Worm (Caenorhabditis elegans) whole organism, young adult: ENCODE measurements around the gene F21C10.13.

Experiments
- C17E4.6 ChIP-seq: fragments of 200-800 bp; sonication (Bioruptor generic); IDR thresholded peaks from 2 replicates; pipeline ENCODE4 v1.3.6; 2022; ENCODE audit warnings: missing genetic modification reagents, missing genetic modification characterization, missing compliant biosample characterization
- F10E7.11 ChIP-seq: sonication (generic microtip); optimal IDR thresholded peaks from 2 replicates; lab custom pipeline; 2017; ENCODE audit warnings: mild to moderate bottlenecking, missing genetic modification characterization, moderate library complexity, missing compliant biosample characterization
- F23B12.7 ChIP-seq: sonication (generic microtip); optimal IDR thresholded peaks from 2 replicates; lab custom pipeline; 2017; ENCODE audit warnings: missing genetic modification characterization, mild to moderate bottlenecking, missing compliant biosample characterization, antibody characterized with exemption, moderate library complexity; ENCODE audit not compliant: insufficient read depth
- F37B4.10 ChIP-seq: fragments of 200-800 bp; sonication (Bioruptor generic); IDR thresholded peaks from 2 replicates; pipeline ENCODE4 v1.3.6; 2022; ENCODE audit warnings: missing genetic modification characterization, missing compliant biosample characterization
- F39B2.1 ChIP-seq: fragments of 200-800 bp; sonication (Bioruptor generic); IDR thresholded peaks from 2 replicates; pipeline ENCODE4 v1.3.6; 2022; ENCODE audit warnings: missing genetic modification reagents, missing genetic modification characterization, missing compliant biosample characterization
- F57A8.1 ChIP-seq: fragments of 200-800 bp; sonication (Bioruptor generic); optimal IDR thresholded peaks from 2 replicates; lab custom pipeline; 2018; ENCODE audit warnings: mild to moderate bottlenecking, missing genetic modification characterization, moderate library complexity, missing compliant biosample characterization
- Y79H2A.3 ChIP-seq: fragments of 200-800 bp; sonication (Bioruptor generic); conservative IDR thresholded peaks from 2 replicates; pipeline ENCODE4 v1.3.6; 2022; ENCODE audit warnings: missing genetic modification reagents, missing genetic modification characterization, missing compliant biosample characterization
- ama-1 ChIP-seq, 3 experiments: fragments of 150-350 bp in 1 of 3; sonication (generic microtip) in 2 of 3; optimal IDR thresholded peaks; 2 replicates each; lab custom pipeline; 2014 to 2018; ENCODE audit warnings: missing biosample characterization in 2 of 3, missing genetic modification characterization in 2 of 3, missing genetic modification reagents in 2 of 3
- aptf-2 ChIP-seq: fragments of 200-800 bp; sonication (Bioruptor generic); conservative IDR thresholded peaks from 2 replicates; pipeline ENCODE4 v1.3.6; 2022; ENCODE audit warnings: missing genetic modification reagents, missing genetic modification characterization, missing compliant biosample characterization
- atf-7 ChIP-seq: sonication (generic microtip); optimal IDR thresholded peaks from 2 replicates; lab custom pipeline; 2017; ENCODE audit warnings: mild to moderate bottlenecking, missing genetic modification characterization, missing compliant biosample characterization
- ccch-3 ChIP-seq: fragments of 200-800 bp; sonication (Bioruptor generic); optimal IDR thresholded peaks from 2 replicates; lab custom pipeline; 2018; ENCODE audit warnings: mild to moderate bottlenecking, missing genetic modification characterization, missing compliant biosample characterization
- cebp-1 ChIP-seq, 2 experiments: fragments of 200-800 bp in 1 of 2; sonication (Bioruptor generic) in 1 of 2; sonication (generic microtip) in 1 of 2; IDR thresholded peaks in 1 of 2; optimal IDR thresholded peaks in 1 of 2; 2 replicates each; pipeline versions ENCODE4 v1.3.6 to Lab custom; 2017 to 2022; ENCODE audit warnings: missing compliant biosample characterization in 2 of 2, missing genetic modification characterization in 2 of 2, mild to moderate bottlenecking in 1 of 2, missing genetic modification reagents in 1 of 2, moderate library complexity in 1 of 2
- ceh-100 ChIP-seq: fragments of 200-800 bp; sonication (Bioruptor generic); IDR thresholded peaks from 2 replicates; pipeline ENCODE4 v1.3.6; 2022; ENCODE audit warnings: missing genetic modification reagents, missing genetic modification characterization, missing compliant biosample characterization
- ceh-27 ChIP-seq: fragments of 200-800 bp; sonication (Bioruptor generic); optimal IDR thresholded peaks from 2 replicates; lab custom pipeline; 2018; ENCODE audit warnings: mild to moderate bottlenecking, missing genetic modification characterization, moderate library complexity, missing compliant biosample characterization
- die-1 ChIP-seq: sonication (generic microtip); optimal IDR thresholded peaks from 2 replicates; lab custom pipeline; 2016; ENCODE audit warnings: missing genotype, mild to moderate bottlenecking, missing genetic modification characterization, missing compliant biosample characterization
- dox-1 ChIP-seq: fragments of 200-800 bp; sonication (Bioruptor generic); IDR thresholded peaks from 2 replicates; pipeline ENCODE4 v1.3.6; 2022; ENCODE audit warnings: missing genetic modification reagents, missing genetic modification characterization, missing compliant biosample characterization
- ekl-4 ChIP-seq: fragments of 200-800 bp; sonication (Bioruptor generic); IDR thresholded peaks from 2 replicates; pipeline ENCODE4 v1.3.6; 2022; ENCODE audit warnings: missing genetic modification reagents, missing genetic modification characterization, missing compliant biosample characterization
- hmg-1.2 ChIP-seq: fragments of 200-800 bp; sonication (Bioruptor generic); IDR thresholded peaks from 2 replicates; pipeline ENCODE4 v1.3.6; 2022; ENCODE audit warnings: missing genetic modification reagents, missing genetic modification characterization, missing compliant biosample characterization
- hsf-1 ChIP-seq: fragments of 200-800 bp; sonication (Bioruptor generic); IDR thresholded peaks from 2 replicates; pipeline ENCODE4 v1.3.6; 2022; ENCODE audit warnings: missing genetic modification reagents, missing genetic modification characterization, missing compliant biosample characterization
- lag-1 ChIP-seq: fragments of 200-800 bp; sonication (Bioruptor generic); IDR thresholded peaks from 2 replicates; pipeline ENCODE4 v1.3.6; 2022; ENCODE audit warnings: missing genetic modification reagents, missing genetic modification characterization, missing compliant biosample characterization
- let-526 ChIP-seq: fragments of 200-800 bp; sonication (Bioruptor generic); IDR thresholded peaks from 2 replicates; pipeline ENCODE4 v1.3.6; 2022; ENCODE audit warnings: missing genetic modification reagents, missing genetic modification characterization, missing compliant biosample characterization
- let-607 ChIP-seq, 2 experiments: fragments of 200-800 bp in 1 of 2; sonication (Bioruptor generic) in 1 of 2; sonication (generic microtip) in 1 of 2; optimal IDR thresholded peaks; 2 replicates each; lab custom pipeline; 2016 to 2018; ENCODE audit warnings: mild to moderate bottlenecking in 2 of 2, missing compliant biosample characterization in 2 of 2, missing genetic modification characterization in 2 of 2, moderate library complexity in 2 of 2, missing genotype in 1 of 2
- lsl-1 ChIP-seq: fragments of 200-800 bp; sonication (Bioruptor generic); optimal IDR thresholded peaks from 2 replicates; lab custom pipeline; 2018; ENCODE audit warnings: mild to moderate bottlenecking, missing genetic modification characterization, moderate library complexity, missing compliant biosample characterization
- madf-10 ChIP-seq: sonication (generic microtip); optimal IDR thresholded peaks from 2 replicates; lab custom pipeline; 2016; ENCODE audit warnings: mild to moderate bottlenecking, missing genetic modification characterization, missing compliant biosample characterization
- madf-8 ChIP-seq: fragments of 200-800 bp; sonication (Bioruptor generic); conservative IDR thresholded peaks from 2 replicates; pipeline ENCODE4 v1.3.6; 2022; ENCODE audit warnings: missing genetic modification reagents, missing genetic modification characterization, missing compliant biosample characterization
- nfyb-1 ChIP-seq: fragments of 200-800 bp; sonication (Bioruptor generic); IDR thresholded peaks from 2 replicates; pipeline ENCODE4 v1.3.6; 2022; ENCODE audit warnings: missing genetic modification reagents, missing genetic modification characterization, missing compliant biosample characterization
- nhr-80 ChIP-seq: sonication (generic microtip); optimal IDR thresholded peaks from 2 replicates; lab custom pipeline; 2016; ENCODE audit warnings: missing genetic modification characterization, missing compliant biosample characterization
- nhr-90 ChIP-seq: sonication (generic microtip); optimal IDR thresholded peaks from 2 replicates; lab custom pipeline; 2016; ENCODE audit warnings: missing genotype, mild to moderate bottlenecking, missing genetic modification characterization, missing compliant biosample characterization
- pha-4 ChIP-seq: fragments of 150-350 bp; sonication (generic microtip); optimal IDR thresholded peaks from 2 replicates; lab custom pipeline; 2014; ENCODE audit warnings: missing biosample characterization, missing genetic modification reagents, missing genetic modification characterization
- sea-2 ChIP-seq: fragments of 200-800 bp; sonication (Bioruptor generic); IDR thresholded peaks from 2 replicates; pipeline ENCODE4 v1.3.6; 2022; ENCODE audit warnings: missing genetic modification characterization, missing compliant biosample characterization
- ztf-3 ChIP-seq: fragments of 200-800 bp; sonication (Bioruptor generic); optimal IDR thresholded peaks from 2 replicates; lab custom pipeline; 2018; ENCODE audit warnings: mild to moderate bottlenecking, missing genetic modification characterization, missing compliant biosample characterization

The F21C10.13 gene

DNA sequence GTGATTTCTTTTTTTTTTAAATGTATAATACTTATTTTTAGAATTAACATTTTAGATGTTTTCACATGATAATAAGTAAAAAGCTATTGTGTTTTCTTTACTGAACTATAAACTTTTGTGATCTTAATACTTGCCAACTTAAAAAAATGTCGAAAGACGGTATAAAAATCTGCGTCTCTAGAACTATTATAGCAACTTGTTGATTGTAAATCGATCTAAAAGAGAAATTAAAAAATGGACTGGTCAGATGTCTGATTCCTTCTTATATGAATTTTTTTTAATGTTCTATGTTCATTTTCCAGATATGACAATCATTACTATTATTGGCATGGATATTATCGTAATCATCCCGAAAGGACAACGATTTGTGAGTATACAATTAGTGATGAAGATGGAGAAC, 5.7 kb downstream of the F21C10.13 start, which contains the start of gene F21C10.3 (continued):
- TF ChIP-seq hsf-1 (no peak), madf-8 (no peak), lag-1 (GFP tag; lab: Robert Waterston, UW) (no peak)

DNA sequence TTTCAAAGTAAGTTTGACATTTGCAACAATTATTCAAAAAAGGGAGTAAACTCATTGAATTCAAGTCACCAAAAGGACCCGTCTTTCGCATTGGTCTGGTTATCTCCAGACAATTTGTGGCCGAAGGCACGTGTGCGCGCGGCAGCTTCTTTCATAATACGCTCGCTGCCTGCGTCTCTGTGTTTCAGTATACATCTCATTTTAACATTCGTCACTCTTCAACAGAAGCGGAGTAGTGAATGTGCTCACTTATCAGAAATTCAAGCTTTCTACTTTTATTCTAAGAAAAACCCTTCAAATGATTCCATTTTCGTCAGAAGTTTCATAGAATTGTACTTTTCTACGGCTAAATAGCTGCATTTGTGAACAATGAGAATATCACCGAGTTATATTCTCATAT, 6.5 kb downstream of the F21C10.13 start:
- TF ChIP-seq nfyb-1 = 0 out of 2 replicates have a peak, but pooled peaks have one; percentile 9
- TF ChIP-seq ztf-3 = no peak
- peak; percentile 73; the same call in 1 of the 2 replicates for TF ChIP-seq hmg-1.2 (GFP tag; lab: Robert Waterston, UW)
- no peak for TF ChIP-seq lsl-1 (GFP tag; lab: Kevin White, UChicago)
- peak; percentile 71; the same call in 1 of the 2 replicates for TF ChIP-seq cebp-1 (GFP tag; IDR thresholded peaks at IDR 0.05; lab: Robert Waterston, UW)
- peak; percentile 92 for TF ChIP-seq cebp-1 (tag; optimal IDR thresholded peaks at IDR 0.05; lab: Kevin White, UChicago)

DNA sequence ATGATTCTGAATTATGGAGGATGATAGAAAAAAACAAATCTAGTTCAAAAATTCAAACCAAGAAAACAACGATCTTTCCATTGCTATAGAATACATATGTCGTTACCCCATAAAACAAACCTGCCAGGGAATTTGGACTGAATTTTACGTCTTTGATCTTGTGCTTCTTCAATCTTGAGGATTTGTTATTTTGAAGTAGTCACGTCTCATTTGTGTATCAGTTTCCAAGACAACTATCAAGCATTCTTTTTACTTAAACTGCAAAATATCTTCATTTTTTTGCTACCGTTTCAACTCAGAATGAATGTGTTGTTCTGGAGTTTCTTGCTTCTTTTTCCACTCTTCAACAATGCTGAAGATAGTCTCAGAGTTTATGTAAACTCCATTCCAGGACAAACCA, 8.7 kb downstream of the F21C10.13 start, which contains the start of gene F21C10.19:
Gene F21C10.19, plus strand, starts transcription at position 301 of the 400 bp plus-strand sequence.
- no peak for TF ChIP-seq atf-7
- no peak for TF ChIP-seq let-607 (tag; optimal IDR thresholded peaks at IDR 0.05; lab: Kevin White, UChicago)
- no peak for TF ChIP-seq F23B12.7
- TF ChIP-seq let-526 (GFP tag; lab: Robert Waterston, UW) = no peak
- no peak for TF ChIP-seq ekl-4
- TF ChIP-seq pha-4 (tag; lab: Kevin White, UChicago) = no peak
- no peak for TF ChIP-seq ceh-27 (GFP tag; lab: Kevin White, UChicago)
- TF ChIP-seq aptf-2 (GFP tag; lab: Robert Waterston, UW) = no peak
- TF ChIP-seq C17E4.6 (GFP tag; lab: Robert Waterston, UW) = no peak

- no peak for TF ChIP-seq C17E4.6 (GFP tag; lab: Robert Waterston, UW)
- TF ChIP-seq madf-10 (tag; lab: Kevin White, UChicago) = no peak
- TF ChIP-seq Y79H2A.3 (GFP tag; lab: Robert Waterston, UW) = no peak
- TF ChIP-seq sea-2 (GFP tag; lab: Robert Waterston, UW) = no peak
- no peak for TF ChIP-seq F57A8.1 (GFP tag; lab: Kevin White, UChicago)
- TF ChIP-seq F39B2.1 (GFP tag; lab: Robert Waterston, UW) = no peak
- TF ChIP-seq nhr-90 = no peak
These were observed 9.9 kb downstream of the F21C10.13 start, which contains the start of gene F21C10.1 for ce11 chrV:9132043-9132442. Gene F21C10.1 (plus strand): TSS chrV:9132343.

- TF ChIP-seq ama-1 (optimal IDR thresholded peaks at IDR 0.05; lab: Kevin White, UChicago) (no peak), ama-1 (GFP tag; optimal IDR thresholded peaks at IDR 0.05; lab: Kevin White, UChicago) (no peak), nhr-80 (tag; lab: Kevin White, UChicago) (no peak), pha-4 (tag; lab: Kevin White, UChicago) (no peak), die-1 (tag; lab: Kevin White, UChicago) (no peak), F10E7.11 (tag; lab: Kevin White, UChicago) (no peak), ccch-3 (GFP tag; lab: Kevin White, UChicago) (no peak), ceh-100 (no peak)
- TF ChIP-seq, all 124 proteins: peak for 0
These were observed 11.8 kb downstream of the F21C10.13 start, which contains the start of gene B0222.1 for ce11 chrV:9133950-9134349. Gene B0222.1 (plus strand): TSS chrV:9134255.

DNA sequence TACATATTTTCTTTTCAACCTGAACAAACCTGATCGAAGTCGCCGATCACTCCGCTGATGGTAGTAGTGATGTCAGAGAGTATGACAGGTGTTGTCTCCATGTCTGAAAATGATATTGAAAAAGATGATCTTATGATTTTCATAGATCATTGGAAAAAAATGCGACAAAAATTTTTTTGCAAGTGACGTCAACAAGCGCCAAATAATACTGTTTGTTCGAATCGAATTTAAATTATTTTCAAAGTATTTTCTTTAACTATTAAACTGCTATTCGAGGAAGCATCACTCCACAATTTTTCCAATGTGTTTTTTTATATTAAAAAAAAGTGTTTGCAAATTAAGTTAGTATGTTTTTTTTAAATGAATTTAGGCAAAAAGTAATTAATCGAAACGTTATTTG, 15.5 kb downstream of the F21C10.13 start, which contains the start of gene pitr-2:
Gene pitr-2, minus strand, starts transcription at position 101 of the 400 bp plus-strand sequence.
- TF ChIP-seq F37B4.10 (no peak), dox-1 (GFP tag; lab: Robert Waterston, UW) (no peak)
